Worm (Caenorhabditis elegans) whole organism, mixed stage, embryonic: ENCODE data around the gene lido-8.

Experiments used
- lin-13 ChIP-seq: fragments of 150-350 bp; optimal IDR thresholded peaks from 2 replicates; lab custom pipeline; 2014; ENCODE audit warnings: missing biosample characterization, missing genetic modification characterization
- lin-32 ChIP-seq: fragments of 200-800 bp; sonication (Bioruptor generic); optimal IDR thresholded peaks from 2 replicates; lab custom pipeline; 2018; ENCODE audit warnings: mild to moderate bottlenecking, missing genetic modification characterization, missing compliant biosample characterization
- nhr-237 ChIP-seq: fragments of 150-350 bp; optimal IDR thresholded peaks from 2 replicates; lab custom pipeline; 2014; ENCODE audit warnings: missing biosample characterization, missing genetic modification characterization

ce11 chrII:2975561-2976230, 21.1 kb upstream of the lido-8 start:
- TF ChIP-seq lin-13 (tag; lab: Kevin White, UChicago): no peak
- no peak for TF ChIP-seq nhr-237 (tag; lab: Kevin White, UChicago)
- no peak for TF ChIP-seq lin-32 (GFP tag; lab: Kevin White, UChicago)
